Fruit fly (Drosophila melanogaster) whole organism, pupa: ENCODE results near the gene CG12538.
A peak's percentile ranks its signal among the peaks of the same experiment; 100 is the strongest.

ENCODE experiments used
- CG10348 ChIP-seq: fragments of 200-800 bp; sonication (Bioruptor generic); IDR thresholded peaks from 2 replicates; pipeline ENCODE4 v1.3.6; 2022; ENCODE audit warnings: missing biosample characterization, missing genetic modification characterization
- CG12605 ChIP-seq: fragments of 200-800 bp; sonication (Bioruptor generic); IDR thresholded peaks from 2 replicates; pipeline ENCODE4 v1.3.6; 2022; ENCODE audit warnings: missing biosample characterization, missing genetic modification characterization
- CG13204 ChIP-seq: fragments of 200-800 bp; sonication (Bioruptor generic); optimal IDR thresholded peaks from 2 replicates; lab custom pipeline; 2018; ENCODE audit warnings: missing biosample characterization, mild to moderate bottlenecking, missing genetic modification characterization, moderate library complexity
- CG14655 ChIP-seq: fragments of 200-800 bp; sonication (Bioruptor generic); optimal IDR thresholded peaks from 3 replicates; lab custom pipeline; 2017; ENCODE audit warnings: mild to moderate bottlenecking, missing biosample characterization, missing genetic modification reagents, missing genetic modification characterization
- CG15710 ChIP-seq: fragments of 200-800 bp; sonication (Bioruptor generic); optimal IDR thresholded peaks from 2 replicates; lab custom pipeline; 2018; ENCODE audit warnings: missing biosample characterization, mild to moderate bottlenecking, missing genetic modification characterization, moderate library complexity
- CG17806 ChIP-seq: fragments of 200-800 bp; sonication (Bioruptor generic); optimal IDR thresholded peaks from 2 replicates; lab custom pipeline; 2018; ENCODE audit warnings: missing biosample characterization, mild to moderate bottlenecking, missing genetic modification characterization, moderate library complexity
- CG32121 ChIP-seq: fragments of 200-800 bp; sonication (Bioruptor generic); IDR thresholded peaks from 2 replicates; pipeline ENCODE4 v1.3.6; 2022; ENCODE audit warnings: missing biosample characterization, missing genetic modification characterization
- CG34367 ChIP-seq: fragments of 200-800 bp; sonication (Bioruptor generic); optimal IDR thresholded peaks from 2 replicates; lab custom pipeline; 2018; ENCODE audit warnings: missing biosample characterization, mild to moderate bottlenecking, missing genetic modification characterization
- CG4496 ChIP-seq: fragments of 200-800 bp; sonication (Bioruptor generic); IDR thresholded peaks from 3 replicates; pipeline ENCODE4 v1.3.6; 2022; ENCODE audit warnings: missing biosample characterization, missing genetic modification characterization
- CG8159 ChIP-seq: fragments of 200-800 bp; sonication (Bioruptor generic); optimal IDR thresholded peaks from 3 replicates; lab custom pipeline; 2018; ENCODE audit warnings: missing biosample characterization, mild to moderate bottlenecking, missing genetic modification characterization, moderate library complexity
- CG8301 ChIP-seq: fragments of 200-800 bp; sonication (Bioruptor generic); optimal IDR thresholded peaks from 2 replicates; lab custom pipeline; 2018; ENCODE audit warnings: missing biosample characterization, mild to moderate bottlenecking, missing genetic modification characterization
- CG9948 ChIP-seq: fragments of 200-800 bp; sonication (Bioruptor generic); optimal IDR thresholded peaks from 2 replicates; lab custom pipeline; 2018; ENCODE audit warnings: missing biosample characterization, mild to moderate bottlenecking, missing genetic modification characterization, moderate library complexity
- D1 ChIP-seq: fragments of 200-800 bp; sonication (Bioruptor generic); optimal IDR thresholded peaks from 2 replicates; lab custom pipeline; 2018; ENCODE audit warnings: missing biosample characterization, mild to moderate bottlenecking, missing genetic modification characterization, moderate library complexity
- EcR ChIP-seq: fragments of 200-800 bp; sonication (Bioruptor generic); optimal IDR thresholded peaks from 3 replicates; lab custom pipeline; 2019; ENCODE audit warnings: missing biosample characterization, missing genetic modification characterization, mild to moderate bottlenecking, moderate library complexity, missing genetic modification reagents
- Ets98B ChIP-seq: fragments of 200-800 bp; sonication (Bioruptor generic); IDR thresholded peaks from 2 replicates; pipeline ENCODE4 v1.3.6; 2022; ENCODE audit warnings: missing biosample characterization, missing genetic modification characterization
- Pif1A ChIP-seq: fragments of 200-800 bp; sonication (Bioruptor generic); optimal IDR thresholded peaks from 3 replicates; lab custom pipeline; 2016; ENCODE audit warnings: missing biosample characterization, missing genetic modification characterization
- Pif1B ChIP-seq: fragments of 200-800 bp; sonication (Bioruptor generic); optimal IDR thresholded peaks from 3 replicates; lab custom pipeline; 2016; ENCODE audit warnings: missing biosample characterization, missing genetic modification characterization
- Snoo ChIP-seq: fragments of 200-800 bp; sonication (Bioruptor generic); optimal IDR thresholded peaks from 3 replicates; lab custom pipeline; 2017; ENCODE audit warnings: missing biosample characterization, mild to moderate bottlenecking, missing genetic modification characterization, inconsistent platforms
- fd96Ca ChIP-seq: fragments of 200-800 bp; sonication (Bioruptor generic); IDR thresholded peaks from 3 replicates; pipeline ENCODE4 v1.3.6; 2022; ENCODE audit warnings: missing biosample characterization, missing genetic modification characterization
- gl ChIP-seq: fragments of 200-800 bp; sonication (Bioruptor generic); optimal IDR thresholded peaks from 2 replicates; lab custom pipeline; 2018; ENCODE audit warnings: missing biosample characterization, mild to moderate bottlenecking, missing genetic modification characterization
- rn ChIP-seq: fragments of 200-800 bp; sonication (Bioruptor generic); IDR thresholded peaks from 2 replicates; pipeline ENCODE4 v1.3.6; 2022; ENCODE audit warnings: missing biosample characterization, missing genetic modification characterization

CG12538 gene

dm6 chr3R:13547729-13548440, 24.6 kb upstream of the CG12538 start:
- TF ChIP-seq CG8159 (peak; percentile 17), CG14655 (GFP tag; lab: Kevin White, UChicago) (peak; percentile 15), Ets98B (GFP tag; lab: Robert Waterston, UW) (no peak)

dm6 chr3R:13545300-13545699, 22.0 kb upstream of the CG12538 start, which contains the start of gene CG31337:
Gene CG31337, minus strand, starts transcription at chr3R:13545400.
- TF ChIP-seq D1 (tag; lab: Kevin White, UChicago), result no peak
- TF ChIP-seq rn, result no peak
- TF ChIP-seq fd96Ca (GFP tag; lab: Robert Waterston, UW), result no peak
- no peak for TF ChIP-seq CG9948
- TF ChIP-seq CG13204, result no peak
- no peak for TF ChIP-seq CG8159
- TF ChIP-seq CG14655 (GFP tag; lab: Kevin White, UChicago), result no peak
- no peak for TF ChIP-seq gl (tag; lab: Kevin White, UChicago)
- TF ChIP-seq Snoo (tag; lab: Kevin White, UChicago), result no peak
- TF ChIP-seq EcR (GFP tag; lab: Kevin White, UChicago), result no peak
- TF ChIP-seq CG32121 (GFP tag; lab: Robert Waterston, UW), result no peak
- TF ChIP-seq Pif1B, result no peak

dm6 chr3R:13538723-13539269, 15.5 kb upstream of the CG12538 start:
- no peak for TF ChIP-seq CG14655 (GFP tag; lab: Kevin White, UChicago)
- no peak for TF ChIP-seq D1 (tag; lab: Kevin White, UChicago)
- TF ChIP-seq CG8301 (tag; lab: Kevin White, UChicago), result no peak
- no peak for TF ChIP-seq CG32121 (GFP tag; lab: Robert Waterston, UW)
- TF ChIP-seq EcR (GFP tag; lab: Kevin White, UChicago), result no peak
- TF ChIP-seq CG17806 (tag; lab: Kevin White, UChicago), result no peak
- no peak for TF ChIP-seq gl (tag; lab: Kevin White, UChicago)
- TF ChIP-seq CG8159, result no peak
- no peak for TF ChIP-seq CG4496 (GFP tag; lab: Robert Waterston, UW)
- no peak for TF ChIP-seq Snoo (tag; lab: Kevin White, UChicago)

dm6 chr3R:13529256-13529655, 5.9 kb upstream of the CG12538 start, which contains the start of gene CG46457:
Gene CG46457, minus strand, starts transcription at chr3R:13529356.
- TF ChIP-seq CG13204 (no peak), fd96Ca (GFP tag; lab: Robert Waterston, UW) (no peak)

dm6 chr3R:13526638-13527037, 3.3 kb upstream of the CG12538 start:
- TF ChIP-seq CG8159, result peak; percentile 27
- no peak for TF ChIP-seq CG34367
- TF ChIP-seq CG14655 (GFP tag; lab: Kevin White, UChicago), result no peak
- TF ChIP-seq rn, result no peak
- TF ChIP-seq CG17806 (tag; lab: Kevin White, UChicago), result no peak
- peak; percentile 12 for TF ChIP-seq CG15710

dm6 chr3R:13525986-13526385, 2.7 kb upstream of the CG12538 start:
- TF ChIP-seq CG4496 (GFP tag; lab: Robert Waterston, UW) (peak; percentile 48; the same call in 1 of the 3 replicates), CG13204 (peak; percentile 48), CG12605 (no peak), CG8301 (tag; lab: Kevin White, UChicago) (no peak), EcR (GFP tag; lab: Kevin White, UChicago) (peak; percentile 19), CG14655 (GFP tag; lab: Kevin White, UChicago) (no peak), CG10348 (GFP tag; lab: Robert Waterston, UW) (no peak), CG15710 (peak; percentile 57), CG8159 (peak; percentile 3), CG17806 (tag; lab: Kevin White, UChicago) (peak; percentile 7), fd96Ca (GFP tag; lab: Robert Waterston, UW) (0 out of 3 replicates have a peak, but pooled peaks have one; percentile 46), rn (no peak), Pif1A (GFP tag; lab: Kevin White, UChicago) (peak; percentile 0), Snoo (tag; lab: Kevin White, UChicago) (peak; percentile 1), CG34367 (peak; percentile 1)

dm6 chr3R:13524672-13525071, 1.3 kb upstream of the CG12538 start:
- TF ChIP-seq CG32121 (GFP tag; lab: Robert Waterston, UW) (peak; percentile 51; the same call in 1 of the 2 replicates), Pif1B (peak; percentile 74), CG8159 (peak; percentile 31), CG10348 (GFP tag; lab: Robert Waterston, UW) (no peak), CG4496 (GFP tag; lab: Robert Waterston, UW) (peak; percentile 62; the same call in 1 of the 3 replicates), CG13204 (peak; percentile 48), gl (tag; lab: Kevin White, UChicago) (peak; percentile 21), CG34367 (peak; percentile 21), rn (peak; percentile 48; the same call in 1 of the 2 replicates), D1 (tag; lab: Kevin White, UChicago) (no peak), Pif1A (GFP tag; lab: Kevin White, UChicago) (peak; percentile 80), CG8301 (tag; lab: Kevin White, UChicago) (peak; percentile 3), Ets98B (GFP tag; lab: Robert Waterston, UW) (peak; percentile 75), CG9948 (peak; percentile 1), EcR (GFP tag; lab: Kevin White, UChicago) (no peak), CG12605 (peak; percentile 87), fd96Ca (GFP tag; lab: Robert Waterston, UW) (0 out of 3 replicates have a peak, but pooled peaks have one; percentile 17), Snoo (tag; lab: Kevin White, UChicago) (peak; percentile 31), CG17806 (tag; lab: Kevin White, UChicago) (no peak), CG15710 (peak; percentile 47), CG14655 (GFP tag; lab: Kevin White, UChicago) (peak; percentile 37)
